Worm (Caenorhabditis elegans) whole organism, L3 larva: Measurements from ENCODE around the gene ets-7.

Experiments used
- ZK546.5 ChIP-seq: sonication (generic microtip); optimal IDR thresholded peaks from 2 replicates; lab custom pipeline; 2017; ENCODE audit warnings: missing biosample characterization, missing genetic modification characterization
- aly-2 ChIP-seq: fragments of 150-350 bp; optimal IDR thresholded peaks from 2 replicates; lab custom pipeline; 2014; ENCODE audit warnings: missing biosample characterization, missing genetic modification characterization
- ama-1 ChIP-seq: fragments of 150-350 bp; optimal IDR thresholded peaks from 2 replicates; lab custom pipeline; 2018
- ceh-16 ChIP-seq: sonication (generic microtip); optimal IDR thresholded peaks from 2 replicates; lab custom pipeline; 2017; ENCODE audit warnings: missing biosample characterization, missing genetic modification characterization
- elt-3 ChIP-seq, 3 experiments: fragments of 150-350 bp in 1 of 3; sonication (generic microtip) in 2 of 3; optimal IDR thresholded peaks; 2 replicates in 2 of 3; 4 replicates in 1 of 3; lab custom pipeline; 2014 to 2017; ENCODE audit warnings: missing biosample characterization in 3 of 3, missing genetic modification characterization in 3 of 3
- fos-1 ChIP-seq: fragments of 150-350 bp; optimal IDR thresholded peaks from 2 replicates; lab custom pipeline; 2014; ENCODE audit warnings: missing biosample characterization, missing genetic modification characterization
- nfya-1 ChIP-seq: sonication (generic microtip); optimal IDR thresholded peaks from 2 replicates; lab custom pipeline; 2017; ENCODE audit warnings: missing genetic modification characterization, mild to moderate bottlenecking, missing compliant biosample characterization, antibody characterized with exemption, moderate library complexity; ENCODE audit not compliant: insufficient read depth
- nhr-11 ChIP-seq: fragments of 150-350 bp; optimal IDR thresholded peaks from 2 replicates; lab custom pipeline; 2014; ENCODE audit warnings: missing biosample characterization, missing genetic modification characterization
- nhr-237 ChIP-seq: fragments of 150-350 bp; optimal IDR thresholded peaks from 2 replicates; lab custom pipeline; 2014; ENCODE audit warnings: missing biosample characterization, missing genetic modification characterization
- nhr-76 ChIP-seq: fragments of 150-350 bp; sonication (generic microtip); optimal IDR thresholded peaks from 5 replicates; lab custom pipeline; 2014; ENCODE audit warnings: missing biosample characterization, missing genetic modification characterization
- snpc-4 ChIP-seq: fragments of 150-350 bp; optimal IDR thresholded peaks from 2 replicates; lab custom pipeline; 2014; ENCODE audit warnings: missing biosample characterization, missing genetic modification characterization
- zag-1 ChIP-seq: fragments of 150-350 bp; optimal IDR thresholded peaks from 2 replicates; lab custom pipeline; 2014; ENCODE audit warnings: missing biosample characterization, missing genetic modification characterization
- ztf-11 ChIP-seq: fragments of 150-350 bp; optimal IDR thresholded peaks from 2 replicates; lab custom pipeline; 2014; ENCODE audit warnings: missing biosample characterization, missing genetic modification characterization

ce11 chrV:7601443-7601842 is 42.9 kb upstream of the ets-7 start, which contains the start of gene scl-26:
- TF ChIP-seq zag-1 (no peak), nfya-1 (no peak), ama-1 (lab: Kevin White, UChicago) (no peak), nhr-237 (tag; lab: Kevin White, UChicago) (no peak), snpc-4 (tag; lab: Kevin White, UChicago) (no peak), nhr-11 (tag; lab: Kevin White, UChicago) (no peak), ztf-11 (tag; lab: Kevin White, UChicago) (no peak), fos-1 (tag; lab: Kevin White, UChicago) (no peak), aly-2 (tag; lab: Kevin White, UChicago) (no peak), ceh-16 (tag; lab: Kevin White, UChicago) (no peak), ZK546.5 (no peak), nhr-76 (tag; lab: Kevin White, UChicago) (no peak), elt-3 (tag; optimal IDR thresholded peaks at IDR 0.05; lab: Kevin White, UChicago) (no peak)
